Worm (Caenorhabditis elegans) whole organism, L3 larva: Measurements from ENCODE around the gene tebp-2.

ENCODE experiments used
- ceh-82 ChIP-seq: fragments of 150-350 bp; optimal IDR thresholded peaks from 2 replicates; lab custom pipeline; 2014; ENCODE audit warnings: missing biosample characterization, missing genetic modification characterization
- egl-5 ChIP-seq: fragments of 150-350 bp; optimal IDR thresholded peaks from 2 replicates; lab custom pipeline; 2017; ENCODE audit warnings: missing biosample characterization, missing genetic modification reagents, missing genetic modification characterization, inconsistent platforms
- fos-1 ChIP-seq: fragments of 150-350 bp; optimal IDR thresholded peaks from 2 replicates; lab custom pipeline; 2014; ENCODE audit warnings: missing biosample characterization, missing genetic modification characterization
- nfya-1 ChIP-seq: sonication (generic microtip); optimal IDR thresholded peaks from 2 replicates; lab custom pipeline; 2017; ENCODE audit warnings: missing genetic modification characterization, mild to moderate bottlenecking, missing compliant biosample characterization, antibody characterized with exemption, moderate library complexity; ENCODE audit not compliant: insufficient read depth
- nhr-12 ChIP-seq: fragments of 150-350 bp; optimal IDR thresholded peaks from 2 replicates; lab custom pipeline; 2014; ENCODE audit warnings: missing biosample characterization, missing genetic modification characterization
- nhr-25 ChIP-seq: sonication (generic microtip); optimal IDR thresholded peaks from 2 replicates; lab custom pipeline; 2017; ENCODE audit warnings: missing biosample characterization, missing genetic modification characterization
- nhr-67 ChIP-seq: fragments of 150-350 bp; optimal IDR thresholded peaks from 2 replicates; lab custom pipeline; 2014; ENCODE audit warnings: missing biosample characterization, missing genetic modification characterization

DNA sequence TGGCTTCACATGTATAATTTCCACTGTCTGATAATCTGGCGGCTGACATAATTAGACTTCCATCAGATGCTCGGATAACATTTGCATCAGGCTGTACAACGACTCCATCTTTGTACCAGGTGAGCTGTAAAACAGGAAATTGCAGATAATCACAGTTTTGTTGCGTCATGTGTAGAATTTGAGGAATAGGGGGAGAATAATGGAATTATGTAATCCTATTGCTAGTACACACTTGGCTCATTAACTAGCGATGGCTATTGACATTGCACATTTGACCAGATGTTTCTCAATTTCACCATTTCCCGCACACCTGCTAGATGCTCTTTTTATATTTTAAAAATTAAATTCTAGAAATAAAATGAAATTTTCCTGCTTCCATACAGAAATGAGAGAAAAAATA, 40.0 kb upstream of the tebp-2 start:
- no peak for TF ChIP-seq nhr-25 (tag; lab: Kevin White, UChicago)
- no peak for TF ChIP-seq ceh-82
- no peak for TF ChIP-seq nhr-12
- no peak for TF ChIP-seq nhr-67 (tag; lab: Kevin White, UChicago)
- no peak for TF ChIP-seq nfya-1
- TF ChIP-seq egl-5 (tag; lab: Kevin White, UChicago), result no peak
- TF ChIP-seq fos-1 (tag; lab: Kevin White, UChicago), result no peak
